Worm (Caenorhabditis elegans) whole organism, mixed stage, embryonic: ENCODE data around the gene nep-13.

Experiments used
- bed-3 ChIP-seq: fragments of 200-800 bp; sonication (Bioruptor generic); optimal IDR thresholded peaks from 3 replicates; lab custom pipeline; 2018; ENCODE audit warnings: mild to moderate bottlenecking, missing genetic modification characterization, moderate library complexity, missing compliant biosample characterization
- ceh-39 ChIP-seq: fragments of 150-350 bp; optimal IDR thresholded peaks from 2 replicates; lab custom pipeline; 2014; ENCODE audit warnings: missing biosample characterization, missing genetic modification characterization
- drap-1 ChIP-seq: fragments of 200-800 bp; sonication (Bioruptor generic); optimal IDR thresholded peaks from 3 replicates; lab custom pipeline; 2018; ENCODE audit warnings: mild to moderate bottlenecking, missing genetic modification characterization, missing compliant biosample characterization
- lin-13 ChIP-seq: fragments of 150-350 bp; optimal IDR thresholded peaks from 2 replicates; lab custom pipeline; 2014; ENCODE audit warnings: missing biosample characterization, missing genetic modification characterization
- lsy-2 ChIP-seq: fragments of 150-350 bp; optimal IDR thresholded peaks from 2 replicates; lab custom pipeline; 2014; ENCODE audit warnings: missing biosample characterization, missing genetic modification characterization
- nhr-237 ChIP-seq: fragments of 150-350 bp; optimal IDR thresholded peaks from 2 replicates; lab custom pipeline; 2014; ENCODE audit warnings: missing biosample characterization, missing genetic modification characterization
- nhr-28 ChIP-seq: fragments of 150-350 bp; optimal IDR thresholded peaks from 2 replicates; lab custom pipeline; 2014; ENCODE audit warnings: missing biosample characterization, missing genetic modification characterization
- unc-120 ChIP-seq: sonication (generic microtip); optimal IDR thresholded peaks from 2 replicates; lab custom pipeline; 2017; ENCODE audit warnings: missing genetic modification characterization, missing compliant biosample characterization; ENCODE audit not compliant: poor library complexity, severe bottlenecking
- unc-39 ChIP-seq: fragments of 150-350 bp; optimal IDR thresholded peaks from 2 replicates; lab custom pipeline; 2014; ENCODE audit warnings: missing biosample characterization, missing genetic modification characterization
- unc-62 ChIP-seq: fragments of 150-350 bp; optimal IDR thresholded peaks from 2 replicates; lab custom pipeline; 2014; ENCODE audit warnings: missing biosample characterization, missing genetic modification reagents, missing genetic modification characterization

DNA sequence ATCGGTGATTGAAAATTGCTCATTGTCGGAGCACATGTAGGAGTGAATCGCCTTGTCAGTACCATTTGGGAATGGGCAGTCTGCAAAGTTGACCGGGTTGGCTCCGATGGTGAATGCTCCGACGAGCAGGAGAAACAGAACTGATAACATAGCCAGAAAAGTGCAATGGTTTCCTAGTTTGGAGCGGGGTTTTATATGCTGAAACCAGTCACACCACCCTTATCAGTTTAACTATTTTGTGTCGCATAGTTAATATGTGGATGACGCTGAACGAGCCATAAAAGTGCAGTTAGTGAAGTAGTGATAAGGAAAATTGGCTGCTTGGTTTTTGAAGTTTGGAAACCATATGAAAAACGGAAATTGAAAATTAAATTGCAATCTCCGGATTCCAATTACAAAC is 36.6 kb upstream of the nep-13 start, which contains the start of gene C17F4.7:
- TF ChIP-seq nhr-237 (tag; lab: Kevin White, UChicago) (no peak), unc-62 (GFP tag; lab: Kevin White, UChicago) (no peak), lsy-2 (tag; lab: Kevin White, UChicago) (no peak), nhr-28 (tag; lab: Kevin White, UChicago) (no peak), unc-120 (tag; lab: Kevin White, UChicago) (no peak), lin-13 (tag; lab: Kevin White, UChicago) (no peak), drap-1 (GFP tag; lab: Kevin White, UChicago) (no peak), unc-39 (no peak), ceh-39 (tag; lab: Kevin White, UChicago) (no peak), bed-3 (GFP tag; lab: Kevin White, UChicago) (no peak)
